Worm (Caenorhabditis elegans): ENCODE measurements around the gene C24A3.9.

DNA sequence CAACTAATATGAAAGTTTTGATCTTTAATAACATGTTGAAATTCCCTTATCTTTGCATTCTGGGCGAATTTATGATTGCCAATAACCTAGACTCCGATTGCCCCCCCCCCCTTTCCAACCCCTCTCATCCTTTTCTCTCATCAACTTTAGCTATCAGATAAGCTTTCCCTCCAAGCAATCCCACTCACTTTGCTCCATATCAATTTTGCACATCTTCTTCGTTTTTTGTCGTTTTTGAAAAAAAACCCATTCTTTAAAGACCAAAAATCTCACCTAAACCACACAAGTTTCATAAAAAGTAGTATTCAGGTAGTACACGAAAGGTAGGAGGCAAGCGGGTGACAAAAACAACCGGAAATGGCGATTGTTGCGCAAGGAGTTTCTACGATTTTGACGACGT is 22.5 kb downstream of the C24A3.9 start, which contains the start of gene twk-18:
- TF ChIP-seq hmbx-1 (tag; optimal IDR thresholded peaks at IDR 0.05) (no peak), B0310.2 (tag; optimal IDR thresholded peaks at IDR 0.05) (no peak), ama-1 (optimal IDR thresholded peaks at IDR 0.05) (no peak), hmg-4 (GFP tag; optimal IDR thresholded peaks at IDR 0.05) (no peak)

All from whole organism, early embryonic.